Fruit fly (Drosophila melanogaster): ENCODE measurements around the gene CG33285.

dm6 chr3L:21054894-21055270, 33.9 kb downstream of the CG33285 start:
- TF ChIP-seq psq (optimal IDR thresholded peaks at IDR 0.05) (no peak), CG8478 (optimal IDR thresholded peaks at IDR 0.05) (no peak), Dll (optimal IDR thresholded peaks at IDR 0.05) (no peak), pan (optimal IDR thresholded peaks at IDR 0.05) (no peak)
